Fruit fly (Drosophila melanogaster): Measurements from ENCODE around the gene CG15533.

CG15533 gene

dm6 chr3R:30465775-30466494 lies 37.3 kb downstream of the CG15533 start, which contains the start of gene PH4alphaEFB:
PH4alphaEFB (plus strand) TSS chr3R:30466050.
- no peak for TF ChIP-seq pad (GFP tag; optimal IDR thresholded peaks at IDR 0.05)
- peak; percentile 7 for TF ChIP-seq CG11617 (GFP tag; optimal IDR thresholded peaks at IDR 0.05)
- TF ChIP-seq CG12768 (GFP tag; optimal IDR thresholded peaks at IDR 0.05): no peak
- TF ChIP-seq cnc (optimal IDR thresholded peaks at IDR 0.05): no peak
- TF ChIP-seq CG33017 (tag; optimal IDR thresholded peaks at IDR 0.05): no peak
- peak; percentile 30 for TF ChIP-seq tj (GFP tag; optimal IDR thresholded peaks at IDR 0.05)
- no peak for TF ChIP-seq cic (GFP tag; optimal IDR thresholded peaks at IDR 0.05)
- no peak for TF ChIP-seq CG7045 (GFP tag; optimal IDR thresholded peaks at IDR 0.05)
- TF ChIP-seq Hr96 (GFP tag; optimal IDR thresholded peaks at IDR 0.05): no peak
- no peak for TF ChIP-seq Clk (GFP tag; optimal IDR thresholded peaks at IDR 0.05)
- peak; percentile 11 for TF ChIP-seq Mnt (GFP tag; optimal IDR thresholded peaks at IDR 0.05)
- peak; percentile 74 for TF ChIP-seq kay (GFP tag; ENCODE audit: borderline replicate concordance)
- peak; percentile 18 for TF ChIP-seq bab1 (GFP tag; optimal IDR thresholded peaks at IDR 0.05)
- TF ChIP-seq CG14711 (tag; optimal IDR thresholded peaks at IDR 0.05): no peak
- no peak for TF ChIP-seq ovo (GFP tag; optimal IDR thresholded peaks at IDR 0.05)
- TF ChIP-seq Crg-1 (GFP tag; optimal IDR thresholded peaks at IDR 0.05): no peak

DNA sequence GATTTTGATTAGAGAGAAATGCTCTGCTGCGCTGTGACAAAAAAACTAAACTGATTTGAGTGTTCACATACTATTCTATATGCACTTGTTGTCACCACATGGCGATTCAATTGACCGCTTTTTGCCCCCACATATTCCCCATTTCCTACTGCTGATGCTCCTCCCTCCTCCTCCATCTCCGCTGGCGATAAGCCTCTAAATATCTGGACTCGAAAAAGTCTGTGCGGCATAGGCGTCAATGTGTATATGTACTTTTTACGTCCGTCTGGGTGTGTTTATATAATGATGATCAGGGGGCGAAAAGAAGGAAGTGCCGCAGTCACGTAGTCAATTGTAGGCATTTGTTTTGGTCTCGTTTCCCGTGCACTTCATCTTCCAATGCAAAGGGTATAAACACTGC lies 37.9 kb downstream of the CG15533 start:
- no peak for TF ChIP-seq ovo (GFP tag; optimal IDR thresholded peaks at IDR 0.05)
- TF ChIP-seq Crg-1 (GFP tag; optimal IDR thresholded peaks at IDR 0.05): no peak
- no peak for TF ChIP-seq CG7045 (GFP tag; optimal IDR thresholded peaks at IDR 0.05)
- no peak for TF ChIP-seq Clk (GFP tag; optimal IDR thresholded peaks at IDR 0.05)
- TF ChIP-seq cic (GFP tag; optimal IDR thresholded peaks at IDR 0.05): peak; percentile 76
- TF ChIP-seq bab1 (GFP tag; optimal IDR thresholded peaks at IDR 0.05): no peak
- no peak for TF ChIP-seq CG33017 (tag; optimal IDR thresholded peaks at IDR 0.05)
- TF ChIP-seq CG5204 (GFP tag; optimal IDR thresholded peaks at IDR 0.05): no peak
- TF ChIP-seq cnc (optimal IDR thresholded peaks at IDR 0.05): no peak
- no peak for TF ChIP-seq tj (GFP tag; optimal IDR thresholded peaks at IDR 0.05)
- TF ChIP-seq Mnt (GFP tag; optimal IDR thresholded peaks at IDR 0.05): peak; percentile 14
- no peak for TF ChIP-seq pad (GFP tag; optimal IDR thresholded peaks at IDR 0.05)
- no peak for TF ChIP-seq CG1620 (GFP tag; optimal IDR thresholded peaks at IDR 0.05)
- peak; percentile 54 for TF ChIP-seq CG12768 (GFP tag; optimal IDR thresholded peaks at IDR 0.05)

- TF ChIP-seq CG7101 (tag; optimal IDR thresholded peaks at IDR 0.05) (no peak), Crg-1 (GFP tag; optimal IDR thresholded peaks at IDR 0.05) (no peak), CG33017 (tag; optimal IDR thresholded peaks at IDR 0.05) (no peak), ovo (GFP tag; optimal IDR thresholded peaks at IDR 0.05) (no peak), tj (GFP tag; optimal IDR thresholded peaks at IDR 0.05) (no peak), pad (GFP tag; optimal IDR thresholded peaks at IDR 0.05) (no peak), Clk (GFP tag; optimal IDR thresholded peaks at IDR 0.05) (no peak), CG12768 (GFP tag; optimal IDR thresholded peaks at IDR 0.05) (no peak), toe (GFP tag; optimal IDR thresholded peaks at IDR 0.05) (no peak), cic (GFP tag; optimal IDR thresholded peaks at IDR 0.05) (no peak), CG7045 (GFP tag; optimal IDR thresholded peaks at IDR 0.05) (no peak), Hr96 (GFP tag; optimal IDR thresholded peaks at IDR 0.05) (no peak), CG11617 (GFP tag; optimal IDR thresholded peaks at IDR 0.05) (no peak), CG14711 (tag; optimal IDR thresholded peaks at IDR 0.05) (no peak), CG5204 (GFP tag; optimal IDR thresholded peaks at IDR 0.05) (no peak), CG1620 (GFP tag; optimal IDR thresholded peaks at IDR 0.05) (no peak), bab1 (GFP tag; optimal IDR thresholded peaks at IDR 0.05) (no peak), kay (GFP tag; ENCODE audit: borderline replicate concordance) (no peak), Mnt (GFP tag; optimal IDR thresholded peaks at IDR 0.05) (no peak), cnc (optimal IDR thresholded peaks at IDR 0.05) (no peak)
Measured at dm6 chr3R:30467062-30467461, 38.4 kb downstream of the CG15533 start.

DNA sequence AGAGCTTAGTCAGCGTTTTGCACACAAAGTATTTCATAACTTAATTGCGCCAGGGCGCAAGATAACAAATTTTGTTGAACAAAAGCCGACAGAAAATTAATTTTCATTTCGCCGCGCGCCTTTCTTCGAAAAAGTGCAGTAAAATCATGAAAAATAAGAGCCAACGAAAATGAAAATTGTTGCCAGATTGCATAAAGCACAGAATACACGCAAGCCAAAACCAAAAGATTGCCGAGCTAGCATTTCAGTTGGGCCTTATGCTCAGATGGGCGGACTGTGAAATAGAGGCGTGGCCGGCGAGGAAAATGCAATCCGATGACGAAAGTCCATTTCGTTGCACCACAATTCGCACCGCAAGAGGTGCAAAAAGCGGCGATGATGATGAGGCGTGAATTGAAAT lies 42.1 kb downstream of the CG15533 start:
- no peak for TF ChIP-seq CG33017 (tag; optimal IDR thresholded peaks at IDR 0.05)
- peak; percentile 99 for TF ChIP-seq tj (GFP tag; optimal IDR thresholded peaks at IDR 0.05)

DNA sequence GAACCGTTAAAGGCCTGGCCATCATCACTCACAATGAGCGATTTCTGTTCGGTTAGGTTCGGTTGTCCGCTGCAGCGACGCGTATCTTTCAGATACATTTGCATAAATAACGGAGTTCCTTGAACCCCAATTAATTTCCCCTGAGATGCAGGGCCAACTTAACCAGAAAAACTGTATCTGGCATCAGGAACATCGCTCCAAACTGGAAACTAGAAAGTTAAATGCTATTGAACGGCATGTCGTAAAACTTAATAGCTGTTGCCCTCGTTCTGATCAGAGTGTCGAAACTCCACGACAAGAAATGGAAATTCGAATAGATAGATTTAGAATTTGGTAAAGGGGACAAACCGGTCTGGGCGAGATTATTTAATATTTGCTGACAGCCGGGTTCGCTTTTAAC lies 43.7 kb downstream of the CG15533 start:
- no peak for TF ChIP-seq toe (GFP tag; optimal IDR thresholded peaks at IDR 0.05)
- TF ChIP-seq CG7045 (GFP tag; optimal IDR thresholded peaks at IDR 0.05): no peak
- TF ChIP-seq CG11617 (GFP tag; optimal IDR thresholded peaks at IDR 0.05): no peak
- no peak for TF ChIP-seq CG5204 (GFP tag; optimal IDR thresholded peaks at IDR 0.05)
- TF ChIP-seq CG12768 (GFP tag; optimal IDR thresholded peaks at IDR 0.05): no peak
- TF ChIP-seq kay (GFP tag; ENCODE audit: borderline replicate concordance): no peak
- no peak for TF ChIP-seq cnc (optimal IDR thresholded peaks at IDR 0.05)
- no peak for TF ChIP-seq CG14711 (tag; optimal IDR thresholded peaks at IDR 0.05)
- no peak for TF ChIP-seq CG7101 (tag; optimal IDR thresholded peaks at IDR 0.05)
- no peak for TF ChIP-seq pad (GFP tag; optimal IDR thresholded peaks at IDR 0.05)
- no peak for TF ChIP-seq ovo (GFP tag; optimal IDR thresholded peaks at IDR 0.05)
- TF ChIP-seq CG33017 (tag; optimal IDR thresholded peaks at IDR 0.05): no peak
- no peak for TF ChIP-seq bab1 (GFP tag; optimal IDR thresholded peaks at IDR 0.05)
- TF ChIP-seq Hr96 (GFP tag; optimal IDR thresholded peaks at IDR 0.05): no peak
- TF ChIP-seq tj (GFP tag; optimal IDR thresholded peaks at IDR 0.05): no peak
- TF ChIP-seq Crg-1 (GFP tag; optimal IDR thresholded peaks at IDR 0.05): no peak
- TF ChIP-seq CG1620 (GFP tag; optimal IDR thresholded peaks at IDR 0.05): no peak

DNA sequence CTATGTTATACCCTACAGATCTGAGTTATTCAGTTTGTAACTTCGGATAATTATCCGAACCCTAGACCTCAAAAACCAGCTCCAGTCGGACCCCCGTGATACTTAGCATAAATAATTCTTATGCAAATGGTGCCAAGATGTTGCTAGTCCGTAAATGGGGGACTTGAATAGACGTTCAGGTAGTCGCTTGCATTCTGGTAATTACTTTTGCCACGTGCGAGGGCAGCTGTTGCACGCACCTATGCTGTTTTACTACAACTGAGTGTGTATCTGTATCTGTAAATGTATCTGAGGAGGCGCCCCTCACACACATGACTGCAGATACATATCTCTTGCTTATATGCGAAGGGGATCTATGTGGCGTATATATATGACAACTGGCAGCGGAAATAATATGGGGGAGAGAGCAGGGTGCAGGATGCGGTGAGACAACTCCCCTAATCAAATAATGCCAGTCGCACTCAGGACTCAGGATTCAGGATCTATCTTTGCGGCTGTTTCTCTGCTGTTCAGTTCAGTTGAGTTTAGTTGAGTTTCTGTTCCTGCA lies 46.1 kb downstream of the CG15533 start:
- TF ChIP-seq CG7045 (GFP tag; optimal IDR thresholded peaks at IDR 0.05): no peak
- TF ChIP-seq ovo (GFP tag; optimal IDR thresholded peaks at IDR 0.05): no peak
- TF ChIP-seq cnc (optimal IDR thresholded peaks at IDR 0.05): no peak
- TF ChIP-seq Mnt (GFP tag; optimal IDR thresholded peaks at IDR 0.05): no peak
- no peak for TF ChIP-seq CG33017 (tag; optimal IDR thresholded peaks at IDR 0.05)
- TF ChIP-seq CG11617 (GFP tag; optimal IDR thresholded peaks at IDR 0.05): no peak
- no peak for TF ChIP-seq bab1 (GFP tag; optimal IDR thresholded peaks at IDR 0.05)
- no peak for TF ChIP-seq pad (GFP tag; optimal IDR thresholded peaks at IDR 0.05)
- no peak for TF ChIP-seq CG7101 (tag; optimal IDR thresholded peaks at IDR 0.05)
- no peak for TF ChIP-seq toe (GFP tag; optimal IDR thresholded peaks at IDR 0.05)
- TF ChIP-seq CG14711 (tag; optimal IDR thresholded peaks at IDR 0.05): no peak
- TF ChIP-seq Hr96 (GFP tag; optimal IDR thresholded peaks at IDR 0.05): no peak
- TF ChIP-seq tj (GFP tag; optimal IDR thresholded peaks at IDR 0.05): no peak
